Fruit fly (Drosophila melanogaster) whole organism, embryonic: ENCODE measurements around the gene Sec61alpha.

Source experiments
- Awh ChIP-seq: fragments of 200-800 bp; sonication (Bioruptor generic); IDR thresholded peaks from 2 replicates; pipeline ENCODE4, ENCODE4 v1.3.6; 2022; ENCODE audit warnings: missing biosample characterization, missing genetic modification characterization
- Bdp1 ChIP-seq: fragments of 200-800 bp; sonication (Bioruptor generic); optimal IDR thresholded peaks from 3 replicates; lab custom pipeline; 2016; ENCODE audit warnings: missing biosample characterization, missing genetic modification characterization
- BtbVII ChIP-seq: fragments of 200-800 bp; sonication (Bioruptor generic); optimal IDR thresholded peaks from 3 replicates; lab custom pipeline; 2017; ENCODE audit warnings: missing biosample characterization, mild to moderate bottlenecking, missing genetic modification characterization
- CG10654 ChIP-seq: fragments of 200-800 bp; sonication (Bioruptor generic); optimal IDR thresholded peaks from 2 replicates; lab custom pipeline; 2016; ENCODE audit warnings: missing biosample characterization, missing genetic modification characterization
- CG1233 ChIP-seq: fragments of 200-800 bp; sonication (Bioruptor generic); optimal IDR thresholded peaks from 4 replicates; lab custom pipeline; 2018; ENCODE audit warnings: missing biosample characterization, mild to moderate bottlenecking, missing genetic modification characterization
- CG16815 ChIP-seq: fragments of 200-800 bp; sonication (Bioruptor generic); optimal IDR thresholded peaks from 3 replicates; lab custom pipeline; 2017; ENCODE audit warnings: missing biosample characterization, mild to moderate bottlenecking, missing genetic modification characterization
- CG17568 ChIP-seq: fragments of 200-800 bp; sonication (Bioruptor generic); optimal IDR thresholded peaks from 2 replicates; lab custom pipeline; 2018; ENCODE audit warnings: missing biosample characterization, mild to moderate bottlenecking, missing genetic modification characterization, moderate library complexity
- CG18599 ChIP-seq: fragments of 200-800 bp; sonication (Bioruptor generic); optimal IDR thresholded peaks from 3 replicates; lab custom pipeline; 2017; ENCODE audit warnings: missing biosample characterization, missing genetic modification characterization, mild to moderate bottlenecking, moderate library complexity, missing genetic modification reagents
- CG3163 ChIP-seq: fragments of 200-800 bp; sonication (Bioruptor generic); optimal IDR thresholded peaks from 3 replicates; lab custom pipeline; 2016; ENCODE audit warnings: missing biosample characterization, missing genetic modification characterization
- CG32767 ChIP-seq: fragments of 200-800 bp; sonication (Bioruptor generic); IDR thresholded peaks from 2 replicates; pipeline ENCODE4 v1.3.6; 2022; ENCODE audit warnings: missing biosample characterization, missing genetic modification characterization
- CG34376 ChIP-seq: fragments of 200-800 bp; sonication (Bioruptor generic); optimal IDR thresholded peaks from 2 replicates; lab custom pipeline; 2018; ENCODE audit warnings: missing biosample characterization, mild to moderate bottlenecking, missing genetic modification characterization
- CG34422 ChIP-seq: fragments of 200-800 bp; sonication (Bioruptor generic); IDR thresholded peaks from 3 replicates; pipeline ENCODE4 v1.3.6; 2022; ENCODE audit warnings: missing biosample characterization, missing genetic modification characterization
- CG5180 ChIP-seq: fragments of 200-800 bp; sonication (Bioruptor generic); optimal IDR thresholded peaks from 3 replicates; lab custom pipeline; 2017; ENCODE audit warnings: missing biosample characterization, missing genetic modification characterization, mild to moderate bottlenecking, moderate library complexity, missing genetic modification reagents
- CG5245 ChIP-seq: fragments of 200-800 bp; sonication (Bioruptor generic); optimal IDR thresholded peaks from 3 replicates; lab custom pipeline; 2016; ENCODE audit warnings: missing biosample characterization, missing genetic modification characterization
- CG5953 ChIP-seq: fragments of 200-800 bp; sonication (Bioruptor generic); IDR thresholded peaks from 2 replicates; pipeline ENCODE4 v1.3.6; 2022; ENCODE audit warnings: missing biosample characterization, missing genetic modification characterization
- CG6254 ChIP-seq: fragments of 200-800 bp; sonication (Bioruptor generic); optimal IDR thresholded peaks from 3 replicates; lab custom pipeline; 2017; ENCODE audit warnings: mild to moderate bottlenecking, missing biosample characterization, missing genetic modification reagents, missing genetic modification characterization
- CG6272 ChIP-seq: fragments of 200-800 bp; sonication (Bioruptor generic); IDR thresholded peaks from 2 replicates; pipeline ENCODE4 v1.3.6; 2022; ENCODE audit warnings: missing biosample characterization, missing genetic modification characterization
- CG7786 ChIP-seq: fragments of 200-800 bp; sonication (Bioruptor generic); optimal IDR thresholded peaks from 2 replicates; lab custom pipeline; 2016; ENCODE audit warnings: missing biosample characterization, missing genetic modification characterization
- CG8478 ChIP-seq: fragments of >200 bp; optimal IDR thresholded peaks from 2 replicates; lab custom pipeline; 2018
- D19A ChIP-seq: fragments of 200-800 bp; optimal IDR thresholded peaks from 3 replicates; lab custom pipeline; 2019; ENCODE audit warnings: missing biosample characterization, mild to moderate bottlenecking, missing genetic modification characterization, moderate library complexity
- ERR ChIP-seq: fragments of 200-800 bp; sonication (Bioruptor generic); optimal IDR thresholded peaks from 2 replicates; lab custom pipeline; 2016; ENCODE audit warnings: missing biosample characterization, missing genetic modification characterization
- HLH54F ChIP-seq: fragments of 200-800 bp; sonication (Bioruptor generic); optimal IDR thresholded peaks from 3 replicates; lab custom pipeline; 2016; ENCODE audit warnings: missing biosample characterization, missing genetic modification characterization
- Hr51 ChIP-seq, 2 experiments: fragments of 200-800 bp; sonication (Bioruptor generic); optimal IDR thresholded peaks; 2 replicates in 1 of 2; 3 replicates in 1 of 2; lab custom pipeline; 2016 to 2018; ENCODE audit warnings: missing biosample characterization in 2 of 2, missing genetic modification characterization in 2 of 2, mild to moderate bottlenecking in 1 of 2, moderate library complexity in 1 of 2
- Lpt ChIP-seq: fragments of >200 bp; optimal IDR thresholded peaks from 2 replicates; lab custom pipeline; 2018; ENCODE audit warnings: missing biosample characterization, missing genetic modification characterization
- Med ChIP-seq: fragments of 200-800 bp; sonication (Bioruptor generic); peaks from one replicate; lab custom pipeline; 2016; ENCODE audit warnings: missing biosample characterization, missing genetic modification characterization, mild to moderate bottlenecking, inconsistent platforms, moderate library complexity
- Nf-YB ChIP-seq: fragments of 200-800 bp; sonication (Bioruptor generic); optimal IDR thresholded peaks from 3 replicates; lab custom pipeline; 2019; ENCODE audit warnings: missing biosample characterization, mild to moderate bottlenecking, missing genetic modification characterization, moderate library complexity
- Nf-YC ChIP-seq: fragments of 200-800 bp; optimal IDR thresholded peaks from 3 replicates; lab custom pipeline; 2019; ENCODE audit warnings: missing biosample characterization, mild to moderate bottlenecking, missing genetic modification characterization, moderate library complexity
- Opbp ChIP-seq: fragments of 200-800 bp; sonication (Bioruptor generic); IDR thresholded peaks from 3 replicates; pipeline ENCODE4 v1.3.6; 2022; ENCODE audit warnings: missing biosample characterization, missing genetic modification characterization; ENCODE audit not compliant: partially characterized antibody
- Side ChIP-seq: fragments of 200-800 bp; sonication (Bioruptor generic); optimal IDR thresholded peaks from 2 replicates; lab custom pipeline; 2016; ENCODE audit warnings: missing biosample characterization, missing genetic modification characterization
- Taf1 ChIP-seq: fragments of 200-800 bp; sonication (Bioruptor generic); IDR thresholded peaks from 2 replicates; pipeline ENCODE4 v1.3.6; 2022; ENCODE audit warnings: missing biosample characterization, missing genetic modification characterization
- ems ChIP-seq: fragments of 200-800 bp; sonication (Bioruptor generic); optimal IDR thresholded peaks from 3 replicates; lab custom pipeline; 2016; ENCODE audit warnings: missing biosample characterization, missing genetic modification characterization
- esg ChIP-seq: fragments of 200-800 bp; sonication (Bioruptor generic); conservative IDR thresholded peaks from 2 replicates; pipeline ENCODE4 v1.3.6; 2022; ENCODE audit warnings: missing biosample characterization, missing genetic modification characterization
- exex ChIP-seq: fragments of 200-800 bp; sonication (Bioruptor generic); optimal IDR thresholded peaks from 4 replicates; lab custom pipeline; 2018; ENCODE audit warnings: missing biosample characterization, mild to moderate bottlenecking, missing genetic modification characterization, moderate library complexity
- gfzf ChIP-seq: fragments of 200-800 bp; sonication (Bioruptor generic); optimal IDR thresholded peaks from 2 replicates; lab custom pipeline; 2016; ENCODE audit warnings: missing biosample characterization, mild to moderate bottlenecking, missing genetic modification characterization, moderate library complexity
- grn ChIP-seq: fragments of 200-800 bp; sonication (Bioruptor generic); optimal IDR thresholded peaks from 3 replicates; lab custom pipeline; 2017; ENCODE audit warnings: missing biosample characterization, missing genetic modification characterization
- inv ChIP-seq: fragments of 200-800 bp; sonication (Bioruptor generic); IDR thresholded peaks from 2 replicates; pipeline ENCODE4 v1.3.6; 2022; ENCODE audit warnings: missing biosample characterization, missing genetic modification characterization; ENCODE audit not compliant: partially characterized antibody
- lab ChIP-seq: fragments of 200-800 bp; sonication (Bioruptor generic); optimal IDR thresholded peaks from 3 replicates; lab custom pipeline; 2017; ENCODE audit warnings: missing biosample characterization, missing genetic modification characterization, mild to moderate bottlenecking, moderate library complexity, missing genetic modification reagents
- nerfin-2 ChIP-seq: fragments of 200-800 bp; sonication (Bioruptor generic); IDR thresholded peaks from 2 replicates; pipeline ENCODE4 v1.3.6; 2022; ENCODE audit warnings: missing biosample characterization, missing genetic modification characterization; ENCODE audit not compliant: partially characterized antibody
- nmo ChIP-seq: fragments of 200-800 bp; sonication (Bioruptor generic); optimal IDR thresholded peaks from 2 replicates; lab custom pipeline; 2018; ENCODE audit warnings: missing biosample characterization, mild to moderate bottlenecking, missing genetic modification characterization, moderate library complexity
- odd ChIP-seq: fragments of 200-800 bp; sonication (Bioruptor generic); optimal IDR thresholded peaks from 2 replicates; lab custom pipeline; 2017; ENCODE audit warnings: missing biosample characterization, mild to moderate bottlenecking, missing genetic modification characterization
- onecut ChIP-seq: fragments of 200-800 bp; sonication (Bioruptor generic); IDR thresholded peaks from 2 replicates; pipeline ENCODE4 v1.3.6; 2022; ENCODE audit warnings: missing biosample characterization, missing genetic modification characterization
- rib ChIP-seq: fragments of 200-800 bp; sonication (Bioruptor generic); IDR thresholded peaks from 2 replicates; pipeline ENCODE4 v1.3.6; 2022; ENCODE audit warnings: missing biosample characterization, missing genetic modification characterization
- salm ChIP-seq: fragments of 200-800 bp; sonication (Bioruptor generic); optimal IDR thresholded peaks from 2 replicates; lab custom pipeline; 2018; ENCODE audit warnings: missing biosample characterization, mild to moderate bottlenecking, missing genetic modification characterization
- scrt ChIP-seq: fragments of 200-800 bp; sonication (Bioruptor generic); optimal IDR thresholded peaks from 2 replicates; lab custom pipeline; 2018; ENCODE audit warnings: missing biosample characterization, mild to moderate bottlenecking, missing genetic modification characterization, moderate library complexity
- sob ChIP-seq: fragments of 200-800 bp; sonication (Bioruptor generic); IDR thresholded peaks from 2 replicates; pipeline ENCODE4 v1.3.6; 2022; ENCODE audit warnings: missing biosample characterization, missing genetic modification characterization
- sug ChIP-seq: fragments of 200-800 bp; optimal IDR thresholded peaks from 2 replicates; lab custom pipeline; 2019; ENCODE audit warnings: missing biosample characterization, mild to moderate bottlenecking, missing genetic modification characterization, moderate library complexity
- tll ChIP-seq, 2 experiments: fragments of 200-800 bp in 1 of 2; fragments of >200 bp in 1 of 2; sonication (Bioruptor generic) in 1 of 2; optimal IDR thresholded peaks; 2 replicates each; lab custom pipeline; 2017 to 2019; ENCODE audit warnings: missing biosample characterization in 2 of 2, missing genetic modification characterization in 2 of 2, mild to moderate bottlenecking in 1 of 2, moderate library complexity in 1 of 2
- vnd ChIP-seq: fragments of 200-800 bp; sonication (Bioruptor generic); IDR thresholded peaks from 3 replicates; pipeline ENCODE4 v1.3.6; 2022; ENCODE audit warnings: missing biosample characterization, missing genetic modification characterization; ENCODE audit not compliant: partially characterized antibody

Sec61alpha gene

dm6 chr2L:6500648-6501325, 20.4 kb upstream of the Sec61alpha start:
- peak; percentile 75 for TF ChIP-seq grn (GFP tag; lab: Kevin White, UChicago)
- TF ChIP-seq sug (tag; lab: Kevin White, UChicago) = peak; percentile 2
- peak; percentile 54; the same call in 1 of the 2 replicates for TF ChIP-seq CG32767 (GFP tag; lab: Robert Waterston, UW)
- no peak for TF ChIP-seq CG5245 (GFP tag; lab: Kevin White, UChicago)
- TF ChIP-seq Nf-YC = no peak
- peak; percentile 8 for TF ChIP-seq lab (GFP tag; lab: Kevin White, UChicago)
- peak; percentile 8 for TF ChIP-seq CG34376
- no peak for TF ChIP-seq Side (GFP tag; lab: Kevin White, UChicago)
- TF ChIP-seq onecut = peak; percentile 76
- peak; percentile 62 for TF ChIP-seq exex (tag; lab: Kevin White, UChicago)
- TF ChIP-seq esg (GFP tag; lab: Robert Waterston, UW) = no peak
- TF ChIP-seq ERR (GFP tag; lab: Kevin White, UChicago) = no peak
- TF ChIP-seq inv (GFP tag; lab: Robert Waterston, UW) = no peak
- TF ChIP-seq Med = peak; percentile 17

- TF ChIP-seq vnd (no peak), CG16815 (no peak), tll (GFP tag; optimal IDR thresholded peaks at IDR 0.05; lab: Kevin White, UChicago) (peak in 1 of 2 experiments; percentile 45), Taf1 (no peak), scrt (GFP tag; lab: Kevin White, UChicago) (no peak), CG18599 (peak; percentile 15), CG3163 (peak; percentile 6), CG1233 (no peak), Awh (GFP tag; lab: Robert Waterston, UW) (no peak), CG6254 (no peak), CG34422 (GFP tag; lab: Robert Waterston, UW) (peak; percentile 44; the same call in 1 of the 3 replicates), CG10654 (GFP tag; lab: Kevin White, UChicago) (no peak), salm (tag; lab: Kevin White, UChicago) (peak; percentile 34), gfzf (GFP tag; lab: Kevin White, UChicago) (peak; percentile 99), CG5953 (GFP tag; lab: Robert Waterston, UW) (0 out of 2 replicates have a peak, but pooled peaks have one; percentile 49), CG6272 (no peak), Nf-YB (GFP tag; lab: Kevin White, UChicago) (peak; percentile 54), D19A (tag; lab: Kevin White, UChicago) (no peak), Hr51 (GFP tag; optimal IDR thresholded peaks at IDR 0.05; lab: Kevin White, UChicago) (no peak), nmo (GFP tag; lab: Kevin White, UChicago) (peak; percentile 63), sob (0 out of 2 replicates have a peak, but pooled peaks have one; percentile 19), Opbp (GFP tag; lab: Robert Waterston, UW) (peak; percentile 52; the same call in 1 of the 3 replicates), BtbVII (GFP tag; lab: Kevin White, UChicago) (no peak), ERR (GFP tag; lab: Kevin White, UChicago) (no peak), CG8478 (lab: Kevin White, UChicago) (no peak), CG17568 (no peak), CG5180 (GFP tag; lab: Kevin White, UChicago) (no peak), rib (GFP tag; lab: Robert Waterston, UW) (no peak), odd (GFP tag; lab: Kevin White, UChicago) (no peak), CG7786 (GFP tag; lab: Kevin White, UChicago) (peak; percentile 9), lab (GFP tag; lab: Kevin White, UChicago) (peak; percentile 49), nerfin-2 (GFP tag; lab: Robert Waterston, UW) (no peak; the same call in 1 of the 2 replicates), Lpt (GFP tag; lab: Kevin White, UChicago) (no peak), ems (GFP tag; lab: Kevin White, UChicago) (no peak), Bdp1 (GFP tag; lab: Kevin White, UChicago) (no peak), HLH54F (no peak)
Measured at dm6 chr2L:6498448-6498847, 18.1 kb upstream of the Sec61alpha start, which contains the start of gene CG31637. Gene CG31637 (plus strand): TSS chr2L:6498647.
